Worm (Caenorhabditis elegans) whole organism, mixed stage, embryonic: Measurements from ENCODE around the gene fbxa-181.

ENCODE experiments used
- M03D4.4 ChIP-seq: sonication (generic microtip); optimal IDR thresholded peaks from 2 replicates; lab custom pipeline; 2017; ENCODE audit warnings: mild to moderate bottlenecking, missing genetic modification characterization, missing compliant biosample characterization
- bed-3 ChIP-seq: fragments of 200-800 bp; sonication (Bioruptor generic); optimal IDR thresholded peaks from 3 replicates; lab custom pipeline; 2018; ENCODE audit warnings: mild to moderate bottlenecking, missing genetic modification characterization, moderate library complexity, missing compliant biosample characterization
- blmp-1 ChIP-seq: fragments of 150-350 bp; optimal IDR thresholded peaks from 2 replicates; lab custom pipeline; 2014; ENCODE audit warnings: missing biosample characterization, missing genetic modification characterization
- ceh-39 ChIP-seq: fragments of 150-350 bp; optimal IDR thresholded peaks from 2 replicates; lab custom pipeline; 2014; ENCODE audit warnings: missing biosample characterization, missing genetic modification characterization
- ceh-43 ChIP-seq: fragments of 200-800 bp; sonication (Bioruptor generic); optimal IDR thresholded peaks from 2 replicates; lab custom pipeline; 2018; ENCODE audit warnings: mild to moderate bottlenecking, missing genetic modification characterization, moderate library complexity, missing compliant biosample characterization
- ceh-83 ChIP-seq: fragments of 200-800 bp; sonication (Bioruptor generic); optimal IDR thresholded peaks from 2 replicates; lab custom pipeline; 2018; ENCODE audit warnings: mild to moderate bottlenecking, missing genetic modification characterization, missing compliant biosample characterization
- ces-1 ChIP-seq: fragments of 150-350 bp; optimal IDR thresholded peaks from 2 replicates; lab custom pipeline; 2014; ENCODE audit warnings: missing biosample characterization, missing genetic modification reagents, missing genetic modification characterization
- cnd-1 ChIP-seq: fragments of 200-800 bp; sonication (Bioruptor generic); optimal IDR thresholded peaks from 2 replicates; lab custom pipeline; 2018; ENCODE audit warnings: mild to moderate bottlenecking, missing genetic modification characterization, missing compliant biosample characterization
- drap-1 ChIP-seq: fragments of 200-800 bp; sonication (Bioruptor generic); optimal IDR thresholded peaks from 3 replicates; lab custom pipeline; 2018; ENCODE audit warnings: mild to moderate bottlenecking, missing genetic modification characterization, missing compliant biosample characterization
- elt-1 ChIP-seq: sonication (generic microtip); optimal IDR thresholded peaks from 2 replicates; lab custom pipeline; 2017; ENCODE audit warnings: missing genetic modification characterization, mild to moderate bottlenecking, missing compliant biosample characterization, antibody characterized with exemption, moderate library complexity, borderline replicate concordance; ENCODE audit not compliant: insufficient read depth
- elt-3 ChIP-seq: fragments of 150-350 bp; optimal IDR thresholded peaks from 2 replicates; lab custom pipeline; 2014; ENCODE audit warnings: missing biosample characterization, missing genetic modification characterization
- flh-1 ChIP-seq: fragments of 200-800 bp; sonication (Bioruptor generic); optimal IDR thresholded peaks from 2 replicates; lab custom pipeline; 2018; ENCODE audit warnings: mild to moderate bottlenecking, missing genetic modification characterization, moderate library complexity, missing compliant biosample characterization
- ham-2 ChIP-seq: fragments of 200-800 bp; sonication (Bioruptor generic); optimal IDR thresholded peaks from 2 replicates; lab custom pipeline; 2018; ENCODE audit warnings: mild to moderate bottlenecking, missing genetic modification characterization, missing compliant biosample characterization
- hlh-1 ChIP-seq: fragments of 150-350 bp; optimal IDR thresholded peaks from 2 replicates; lab custom pipeline; 2014; ENCODE audit warnings: missing biosample characterization, missing genetic modification reagents, missing genetic modification characterization
- lin-13 ChIP-seq: fragments of 150-350 bp; optimal IDR thresholded peaks from 2 replicates; lab custom pipeline; 2014; ENCODE audit warnings: missing biosample characterization, missing genetic modification characterization
- lin-32 ChIP-seq: fragments of 200-800 bp; sonication (Bioruptor generic); optimal IDR thresholded peaks from 2 replicates; lab custom pipeline; 2018; ENCODE audit warnings: mild to moderate bottlenecking, missing genetic modification characterization, missing compliant biosample characterization
- lsy-2 ChIP-seq: fragments of 150-350 bp; optimal IDR thresholded peaks from 2 replicates; lab custom pipeline; 2014; ENCODE audit warnings: missing biosample characterization, missing genetic modification characterization
- mab-5 ChIP-seq: fragments of 150-350 bp; optimal IDR thresholded peaks from 2 replicates; lab custom pipeline; 2014; ENCODE audit warnings: missing biosample characterization, missing genetic modification characterization
- mep-1 ChIP-seq: fragments of 150-350 bp; optimal IDR thresholded peaks from 2 replicates; lab custom pipeline; 2017; ENCODE audit warnings: missing biosample characterization, missing genetic modification reagents, missing genetic modification characterization, inconsistent platforms
- mls-2 ChIP-seq: sonication (generic microtip); optimal IDR thresholded peaks from 2 replicates; lab custom pipeline; 2016; ENCODE audit warnings: mild to moderate bottlenecking, missing genetic modification characterization, moderate library complexity, missing compliant biosample characterization
- nhr-12 ChIP-seq: fragments of 150-350 bp; optimal IDR thresholded peaks from 2 replicates; lab custom pipeline; 2014; ENCODE audit warnings: missing biosample characterization, missing genetic modification characterization
- nhr-2 ChIP-seq: fragments of 150-350 bp; optimal IDR thresholded peaks from 2 replicates; lab custom pipeline; 2014; ENCODE audit warnings: missing biosample characterization, missing genetic modification characterization
- nhr-237 ChIP-seq: fragments of 150-350 bp; optimal IDR thresholded peaks from 2 replicates; lab custom pipeline; 2014; ENCODE audit warnings: missing biosample characterization, missing genetic modification characterization
- nhr-28 ChIP-seq: fragments of 150-350 bp; optimal IDR thresholded peaks from 2 replicates; lab custom pipeline; 2014; ENCODE audit warnings: missing biosample characterization, missing genetic modification characterization
- nhr-76 ChIP-seq: sonication (generic microtip); optimal IDR thresholded peaks from 2 replicates; lab custom pipeline; 2017; ENCODE audit warnings: missing biosample characterization, missing genetic modification characterization
- pha-4 ChIP-seq: fragments of 150-350 bp; optimal IDR thresholded peaks from 2 replicates; lab custom pipeline; 2018; ENCODE audit warnings: missing biosample characterization, missing genetic modification reagents, missing genetic modification characterization
- sem-2 ChIP-seq: fragments of 200-800 bp; sonication (Bioruptor generic); optimal IDR thresholded peaks from 2 replicates; lab custom pipeline; 2018; ENCODE audit warnings: mild to moderate bottlenecking, missing genetic modification characterization, missing compliant biosample characterization
- snpc-4 ChIP-seq: fragments of 150-350 bp; optimal IDR thresholded peaks from 2 replicates; lab custom pipeline; 2014; ENCODE audit warnings: missing biosample characterization, missing genetic modification characterization
- sptf-1 ChIP-seq: sonication (generic microtip); optimal IDR thresholded peaks from 2 replicates; lab custom pipeline; 2017; ENCODE audit warnings: mild to moderate bottlenecking, missing genetic modification characterization, moderate library complexity, missing compliant biosample characterization
- tbx-8 ChIP-seq: fragments of 200-800 bp; sonication (Bioruptor generic); optimal IDR thresholded peaks from 2 replicates; lab custom pipeline; 2018; ENCODE audit warnings: mild to moderate bottlenecking, missing genetic modification characterization, moderate library complexity, missing compliant biosample characterization
- unc-120 ChIP-seq: sonication (generic microtip); optimal IDR thresholded peaks from 2 replicates; lab custom pipeline; 2017; ENCODE audit warnings: missing genetic modification characterization, missing compliant biosample characterization; ENCODE audit not compliant: poor library complexity, severe bottlenecking
- unc-39 ChIP-seq: fragments of 150-350 bp; optimal IDR thresholded peaks from 2 replicates; lab custom pipeline; 2014; ENCODE audit warnings: missing biosample characterization, missing genetic modification characterization
- unc-62 ChIP-seq: fragments of 150-350 bp; optimal IDR thresholded peaks from 2 replicates; lab custom pipeline; 2014; ENCODE audit warnings: missing biosample characterization, missing genetic modification reagents, missing genetic modification characterization
- zip-8 ChIP-seq: fragments of 150-350 bp; optimal IDR thresholded peaks from 2 replicates; lab custom pipeline; 2014; ENCODE audit warnings: missing biosample characterization, missing genetic modification characterization
- ztf-11 ChIP-seq: fragments of 150-350 bp; optimal IDR thresholded peaks from 2 replicates; lab custom pipeline; 2014; ENCODE audit warnings: missing biosample characterization, missing genetic modification characterization

fbxa-181 gene

DNA sequence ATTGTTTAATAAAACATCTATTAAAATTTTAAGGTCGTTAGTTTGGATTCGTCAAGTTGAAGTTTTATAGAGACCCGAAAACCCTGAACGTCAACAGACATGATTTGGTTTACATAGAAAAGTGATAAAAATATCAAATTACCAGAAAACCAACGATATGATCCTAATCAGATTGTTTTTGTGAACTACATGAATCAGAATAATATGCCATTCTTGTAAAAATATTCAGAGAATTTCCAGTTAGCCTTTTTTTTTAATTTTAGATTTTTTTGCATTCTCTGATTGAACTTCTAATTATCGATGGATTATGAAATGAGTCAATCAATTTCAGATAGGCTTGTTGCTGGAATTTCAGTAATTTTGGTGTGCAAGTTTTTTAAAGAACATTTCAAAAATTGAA, 14.6 kb upstream of the fbxa-181 start, which contains the start of gene srx-96:
TSS of gene srx-96 (plus strand) at position 301 of the 400 bp plus-strand sequence.
- TF ChIP-seq hlh-1 (tag; lab: Kevin White, UChicago) (no peak), nhr-237 (tag; lab: Kevin White, UChicago) (no peak), nhr-12 (tag; lab: Kevin White, UChicago) (no peak), tbx-8 (GFP tag; lab: Kevin White, UChicago) (no peak), unc-39 (tag; lab: Kevin White, UChicago) (no peak), ceh-83 (GFP tag; lab: Kevin White, UChicago) (no peak), cnd-1 (tag; lab: Kevin White, UChicago) (no peak), flh-1 (GFP tag; lab: Kevin White, UChicago) (no peak), bed-3 (no peak), drap-1 (GFP tag; lab: Kevin White, UChicago) (no peak), ham-2 (GFP tag; lab: Kevin White, UChicago) (no peak), unc-62 (GFP tag; lab: Kevin White, UChicago) (no peak)
- TF ChIP-seq, all 35 proteins: peak for 0

DNA sequence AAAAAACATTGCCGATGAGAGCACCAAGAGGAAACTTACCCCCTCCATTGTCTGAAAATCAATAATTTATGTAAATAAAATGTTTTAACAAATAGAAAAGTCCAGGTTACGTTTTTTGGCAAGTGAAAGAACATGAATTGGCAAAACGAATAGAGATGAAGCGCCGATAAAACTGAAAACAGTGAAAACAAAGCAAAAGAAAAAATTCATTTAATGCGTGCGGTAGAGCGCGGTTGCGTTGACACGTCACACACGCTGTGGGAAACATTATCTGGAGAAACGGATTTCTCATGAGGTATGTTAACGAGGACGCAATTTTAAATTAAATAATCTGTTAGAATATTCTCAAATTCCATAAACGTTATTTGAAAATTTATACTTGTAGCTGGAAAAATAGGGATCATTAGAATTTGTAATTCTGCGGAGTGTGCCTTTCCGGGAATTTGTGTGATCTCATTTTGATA, 10.4 kb upstream of the fbxa-181 start, which contains the start of gene zipt-9:
TSS of gene zipt-9 (minus strand) at position 51 of the 464 bp plus-strand sequence.
- TF ChIP-seq ces-1 (GFP tag; lab: Kevin White, UChicago) (no peak), flh-1 (GFP tag; lab: Kevin White, UChicago) (no peak), sptf-1 (peak; percentile 79), zip-8 (no peak), nhr-237 (tag; lab: Kevin White, UChicago) (peak; percentile 66), M03D4.4 (tag; lab: Kevin White, UChicago) (peak; percentile 42), snpc-4 (tag; lab: Kevin White, UChicago) (no peak), hlh-1 (tag; lab: Kevin White, UChicago) (no peak), drap-1 (GFP tag; lab: Kevin White, UChicago) (peak; percentile 35), elt-3 (no peak), ceh-39 (tag; lab: Kevin White, UChicago) (peak; percentile 9), lin-13 (tag; lab: Kevin White, UChicago) (peak; percentile 64), mab-5 (no peak), unc-62 (GFP tag; lab: Kevin White, UChicago) (no peak), elt-1 (tag; lab: Kevin White, UChicago) (peak; percentile 6), ceh-43 (no peak), nhr-28 (no peak), cnd-1 (tag; lab: Kevin White, UChicago) (peak; percentile 54), mep-1 (tag; lab: Kevin White, UChicago) (peak; percentile 83), nhr-2 (tag; lab: Kevin White, UChicago) (no peak), mls-2 (tag; lab: Kevin White, UChicago) (no peak), blmp-1 (peak; percentile 46), unc-39 (tag; lab: Kevin White, UChicago) (no peak), bed-3 (no peak), ham-2 (GFP tag; lab: Kevin White, UChicago) (no peak), tbx-8 (GFP tag; lab: Kevin White, UChicago) (no peak), lin-32 (GFP tag; lab: Kevin White, UChicago) (peak; percentile 20), ztf-11 (tag; lab: Kevin White, UChicago) (no peak), nhr-12 (tag; lab: Kevin White, UChicago) (no peak), nhr-76 (tag; lab: Kevin White, UChicago) (no peak), pha-4 (tag; lab: Kevin White, UChicago) (peak; percentile 42), ceh-83 (GFP tag; lab: Kevin White, UChicago) (no peak), unc-120 (tag; lab: Kevin White, UChicago) (no peak), lsy-2 (peak; percentile 68), sem-2 (GFP tag; lab: Kevin White, UChicago) (peak; percentile 9)

DNA sequence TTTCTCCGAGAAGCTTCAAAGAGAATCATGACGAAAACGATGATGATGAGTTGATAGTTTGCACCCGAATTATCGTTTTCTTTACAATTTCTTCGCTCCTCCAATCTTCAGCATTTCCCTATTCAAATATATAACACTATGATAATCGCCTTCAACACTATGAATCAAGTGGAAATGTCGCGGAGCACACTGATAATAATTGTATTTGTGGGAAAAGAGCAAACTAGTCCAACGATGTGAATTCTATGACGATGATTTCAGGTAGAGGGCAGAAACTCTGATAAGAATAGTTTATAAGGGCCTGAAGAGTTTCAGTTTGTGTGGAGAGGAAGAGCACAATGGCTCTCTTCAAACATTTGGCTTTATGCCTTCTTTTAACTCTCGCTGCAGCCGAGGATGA, 9.1 kb upstream of the fbxa-181 start, which contains the start of gene T01D3.6:
TSS of gene T01D3.6 (plus strand) at position 294 of the 400 bp plus-strand sequence.
- TF ChIP-seq mls-2 (tag; lab: Kevin White, UChicago) (no peak), tbx-8 (GFP tag; lab: Kevin White, UChicago) (no peak), lin-32 (GFP tag; lab: Kevin White, UChicago) (no peak), unc-120 (tag; lab: Kevin White, UChicago) (no peak), flh-1 (GFP tag; lab: Kevin White, UChicago) (no peak), hlh-1 (tag; lab: Kevin White, UChicago) (no peak), nhr-28 (no peak), cnd-1 (tag; lab: Kevin White, UChicago) (no peak), snpc-4 (tag; lab: Kevin White, UChicago) (no peak), nhr-12 (tag; lab: Kevin White, UChicago) (no peak), pha-4 (tag; lab: Kevin White, UChicago) (no peak), ham-2 (GFP tag; lab: Kevin White, UChicago) (no peak), sem-2 (GFP tag; lab: Kevin White, UChicago) (no peak), sptf-1 (no peak), lin-13 (tag; lab: Kevin White, UChicago) (no peak), ceh-83 (GFP tag; lab: Kevin White, UChicago) (no peak), unc-62 (GFP tag; lab: Kevin White, UChicago) (no peak)
